Fruit fly (Drosophila melanogaster) whole organism, embryonic: ENCODE data around the gene RhoGAP93B.
A peak's percentile ranks its signal among the peaks of the same experiment; 100 is the strongest.

Experiments used
- BEAF-32 ChIP-seq: fragments of 200-800 bp; sonication (Bioruptor generic); optimal IDR thresholded peaks from 3 replicates; lab custom pipeline; 2017; ENCODE audit warnings: missing biosample characterization, missing genetic modification characterization, mild to moderate bottlenecking, moderate library complexity, missing genetic modification reagents
- CG12299 ChIP-seq: fragments of 200-800 bp; sonication (Bioruptor generic); optimal IDR thresholded peaks from 2 replicates; lab custom pipeline; 2018; ENCODE audit warnings: missing biosample characterization, mild to moderate bottlenecking, missing genetic modification characterization
- CG14667 ChIP-seq: fragments of 200-800 bp; sonication (Bioruptor generic); IDR thresholded peaks from 2 replicates; pipeline ENCODE4 v1.3.6; 2022; ENCODE audit warnings: missing biosample characterization, missing genetic modification characterization
- CG14860 ChIP-seq: fragments of 200-800 bp; sonication (Bioruptor generic); IDR thresholded peaks from 3 replicates; pipeline ENCODE4 v1.3.6; 2022; ENCODE audit warnings: missing biosample characterization, missing genetic modification characterization; ENCODE audit not compliant: partially characterized antibody
- CG18599 ChIP-seq: fragments of 200-800 bp; sonication (Bioruptor generic); optimal IDR thresholded peaks from 3 replicates; lab custom pipeline; 2017; ENCODE audit warnings: missing biosample characterization, missing genetic modification characterization, mild to moderate bottlenecking, moderate library complexity, missing genetic modification reagents
- CG3065 ChIP-seq: fragments of 200-800 bp; sonication (Bioruptor generic); optimal IDR thresholded peaks from 2 replicates; lab custom pipeline; 2016; ENCODE audit warnings: missing biosample characterization, missing genetic modification characterization
- CG3726 ChIP-seq: fragments of 200-800 bp; sonication (Bioruptor generic); IDR thresholded peaks from 3 replicates; pipeline ENCODE4, ENCODE4 v1.3.6; 2022; ENCODE audit warnings: missing biosample characterization, missing genetic modification characterization
- CG4328 ChIP-seq: fragments of 200-800 bp; sonication (Bioruptor generic); optimal IDR thresholded peaks from 3 replicates; lab custom pipeline; 2017; ENCODE audit warnings: missing biosample characterization, missing genetic modification reagents, missing genetic modification characterization
- CG4360 ChIP-seq: fragments of 200-800 bp; sonication (Bioruptor generic); IDR thresholded peaks from 2 replicates; pipeline ENCODE4 v1.3.6; 2022; ENCODE audit warnings: missing biosample characterization, missing genetic modification characterization
- CG4404 ChIP-seq: fragments of 200-800 bp; sonication (Bioruptor generic); IDR thresholded peaks from 2 replicates; pipeline ENCODE4 v1.3.6; 2022; ENCODE audit warnings: missing biosample characterization, missing genetic modification characterization
- CG4707 ChIP-seq: fragments of 200-800 bp; sonication (Bioruptor generic); optimal IDR thresholded peaks from 2 replicates; lab custom pipeline; 2018; ENCODE audit warnings: missing biosample characterization, mild to moderate bottlenecking, missing genetic modification characterization, moderate library complexity
- CG6683 ChIP-seq: fragments of 200-800 bp; sonication (Bioruptor generic); optimal IDR thresholded peaks from 2 replicates; lab custom pipeline; 2017; ENCODE audit warnings: missing biosample characterization, mild to moderate bottlenecking, missing genetic modification characterization, missing genetic modification reagents
- CG6689 ChIP-seq: fragments of 200-800 bp; sonication (Bioruptor generic); IDR thresholded peaks from 2 replicates; pipeline ENCODE4 v1.3.6; 2022; ENCODE audit warnings: missing biosample characterization, missing genetic modification characterization
- CG7271 ChIP-seq: fragments of 200-800 bp; sonication (Bioruptor generic); optimal IDR thresholded peaks from 2 replicates; lab custom pipeline; 2018; ENCODE audit warnings: missing biosample characterization, mild to moderate bottlenecking, missing genetic modification characterization, moderate library complexity
- CG7357 ChIP-seq: fragments of 200-800 bp; sonication (Bioruptor generic); IDR thresholded peaks from 3 replicates; pipeline ENCODE4 v1.3.6; 2022; ENCODE audit warnings: missing biosample characterization, missing genetic modification characterization
- CG9797 ChIP-seq: fragments of 200-800 bp; sonication (Bioruptor generic); optimal IDR thresholded peaks from 3 replicates; lab custom pipeline; 2018; ENCODE audit warnings: missing biosample characterization, mild to moderate bottlenecking, missing genetic modification characterization
- Dek ChIP-seq: fragments of 200-800 bp; sonication (Bioruptor generic); optimal IDR thresholded peaks from 3 replicates; lab custom pipeline; 2019; ENCODE audit warnings: missing biosample characterization, mild to moderate bottlenecking, missing genetic modification characterization, moderate library complexity
- Dfd ChIP-seq, 2 experiments: fragments of >200 bp; optimal IDR thresholded peaks; 2 replicates each; lab custom pipeline; 2017; ENCODE audit warnings: missing biosample characterization in 2 of 2, missing genetic modification characterization in 2 of 2
- Dp ChIP-seq: fragments of 200-800 bp; sonication (Bioruptor generic); optimal IDR thresholded peaks from 2 replicates; lab custom pipeline; 2018; ENCODE audit warnings: missing biosample characterization, mild to moderate bottlenecking, missing genetic modification characterization, moderate library complexity
- ERR ChIP-seq: fragments of 200-800 bp; sonication (Bioruptor generic); optimal IDR thresholded peaks from 2 replicates; lab custom pipeline; 2016; ENCODE audit warnings: missing biosample characterization, missing genetic modification characterization
- Gug ChIP-seq: fragments of 200-800 bp; sonication (Bioruptor generic); IDR thresholded peaks from 4 replicates; pipeline ENCODE4 v1.3.6; 2022; ENCODE audit warnings: missing biosample characterization, missing genetic modification characterization
- HHEX ChIP-seq: fragments of 200-800 bp; sonication (Bioruptor generic); optimal IDR thresholded peaks from 3 replicates; lab custom pipeline; 2017; ENCODE audit warnings: missing biosample characterization, mild to moderate bottlenecking, missing genetic modification characterization, missing genetic modification reagents
- NfI ChIP-seq: fragments of 200-800 bp; sonication (Bioruptor generic); optimal IDR thresholded peaks from 3 replicates; lab custom pipeline; 2018; ENCODE audit warnings: missing biosample characterization, mild to moderate bottlenecking, missing genetic modification characterization, moderate library complexity
- Opbp ChIP-seq: fragments of 200-800 bp; sonication (Bioruptor generic); IDR thresholded peaks from 3 replicates; pipeline ENCODE4 v1.3.6; 2022; ENCODE audit warnings: missing biosample characterization, missing genetic modification characterization; ENCODE audit not compliant: partially characterized antibody
- Spps ChIP-seq: fragments of 200-800 bp; sonication (Bioruptor generic); optimal IDR thresholded peaks from 2 replicates; lab custom pipeline; 2018; ENCODE audit warnings: missing biosample characterization, mild to moderate bottlenecking, missing genetic modification characterization
- Stat92E ChIP-seq, 3 experiments: fragments of >200 bp in 2 of 3; fragments of 200-800 bp in 1 of 3; sonication (Bioruptor generic) in 1 of 3; optimal IDR thresholded peaks; 2 replicates each; lab custom pipeline; 2017 to 2019; ENCODE audit warnings: missing biosample characterization in 3 of 3, missing genetic modification characterization in 3 of 3, mild to moderate bottlenecking in 1 of 3, moderate library complexity in 1 of 3
- Tbp ChIP-seq: fragments of >200 bp; optimal IDR thresholded peaks from 2 replicates; lab custom pipeline; 2018; ENCODE audit warnings: missing biosample characterization, missing genetic modification characterization
- Trl ChIP-seq, 3 experiments: fragments of >200 bp in 2 of 3; fragments of 200-800 bp in 1 of 3; sonication (Bioruptor generic) in 1 of 3; optimal IDR thresholded peaks; 2 replicates in 1 of 3; 3 replicates in 2 of 3; lab custom pipeline; 2016 to 2017; ENCODE audit warnings: missing biosample characterization in 1 of 3, missing genetic modification characterization in 1 of 3
- al ChIP-seq: fragments of 200-800 bp; sonication (Bioruptor generic); IDR thresholded peaks from 2 replicates; pipeline ENCODE4 v1.3.6; 2022; ENCODE audit warnings: missing biosample characterization, missing genetic modification characterization
- ash1 ChIP-seq: fragments of 200-800 bp; sonication (Bioruptor generic); optimal IDR thresholded peaks from 2 replicates; lab custom pipeline; 2018; ENCODE audit warnings: missing biosample characterization, mild to moderate bottlenecking, missing genetic modification characterization
- crc ChIP-seq: fragments of 200-800 bp; sonication (Bioruptor generic); optimal IDR thresholded peaks from 2 replicates; lab custom pipeline; 2016; ENCODE audit warnings: missing biosample characterization, missing genetic modification characterization
- croc ChIP-seq: fragments of 200-800 bp; sonication (Bioruptor generic); conservative IDR thresholded peaks from 3 replicates; pipeline ENCODE4 v1.3.6; 2022; ENCODE audit warnings: missing biosample characterization, missing genetic modification characterization
- crol ChIP-seq: fragments of 200-800 bp; sonication (Bioruptor generic); IDR thresholded peaks from 2 replicates; pipeline ENCODE4 v1.3.6; 2022; ENCODE audit warnings: missing biosample characterization, missing genetic modification characterization
- dimm ChIP-seq: fragments of 200-800 bp; sonication (Bioruptor generic); IDR thresholded peaks from 2 replicates; pipeline ENCODE4 v1.3.6; 2022; ENCODE audit warnings: missing biosample characterization, missing genetic modification characterization
- gcm2 ChIP-seq: fragments of 200-800 bp; sonication (Bioruptor generic); optimal IDR thresholded peaks from 2 replicates; lab custom pipeline; 2016; ENCODE audit warnings: missing biosample characterization, missing genetic modification characterization
- hth ChIP-seq: fragments of >200 bp; optimal IDR thresholded peaks from 2 replicates; lab custom pipeline; 2017; ENCODE audit warnings: inconsistent platforms
- jigr1 ChIP-seq: fragments of 200-800 bp; sonication (Bioruptor generic); IDR thresholded peaks from 3 replicates; pipeline ENCODE4 v1.3.6; 2022; ENCODE audit warnings: missing biosample characterization, missing genetic modification characterization
- lbe ChIP-seq: fragments of 200-800 bp; sonication (Bioruptor generic); optimal IDR thresholded peaks from 2 replicates; lab custom pipeline; 2016; ENCODE audit warnings: missing biosample characterization, mild to moderate bottlenecking, missing genetic modification characterization
- mam ChIP-seq: fragments of 200-800 bp; sonication (Bioruptor generic); optimal IDR thresholded peaks from 3 replicates; lab custom pipeline; 2016; ENCODE audit warnings: missing biosample characterization, missing genetic modification characterization
- nerfin-1 ChIP-seq: fragments of 200-800 bp; sonication (Bioruptor generic); optimal IDR thresholded peaks from 3 replicates; lab custom pipeline; 2019; ENCODE audit warnings: missing biosample characterization, mild to moderate bottlenecking, missing genetic modification characterization, moderate library complexity
- pfk ChIP-seq: fragments of 200-800 bp; sonication (Bioruptor generic); optimal IDR thresholded peaks from 2 replicates; lab custom pipeline; 2018; ENCODE audit warnings: missing biosample characterization, mild to moderate bottlenecking, missing genetic modification characterization, moderate library complexity
- pita ChIP-seq: fragments of 200-800 bp; sonication (Bioruptor generic); optimal IDR thresholded peaks from 2 replicates; lab custom pipeline; 2017; ENCODE audit warnings: missing biosample characterization, mild to moderate bottlenecking, missing genetic modification characterization
- pzg ChIP-seq: fragments of 200-800 bp; sonication (Bioruptor generic); optimal IDR thresholded peaks from 3 replicates; lab custom pipeline; 2018; ENCODE audit warnings: missing biosample characterization, mild to moderate bottlenecking, missing genetic modification characterization, moderate library complexity
- scrt ChIP-seq: fragments of 200-800 bp; sonication (Bioruptor generic); optimal IDR thresholded peaks from 2 replicates; lab custom pipeline; 2018; ENCODE audit warnings: missing biosample characterization, mild to moderate bottlenecking, missing genetic modification characterization, moderate library complexity
- seq ChIP-seq: fragments of 200-800 bp; sonication (Bioruptor generic); IDR thresholded peaks from 2 replicates; pipeline ENCODE4 v1.3.6; 2022; ENCODE audit warnings: missing biosample characterization, missing genetic modification characterization
- shn ChIP-seq: fragments of 200-800 bp; sonication (Bioruptor generic); optimal IDR thresholded peaks from 3 replicates; lab custom pipeline; 2016; ENCODE audit warnings: missing biosample characterization, missing genetic modification characterization
- sisA ChIP-seq: fragments of 200-800 bp; sonication (Bioruptor generic); IDR thresholded peaks from 2 replicates; pipeline ENCODE4 v1.3.6; 2022; ENCODE audit warnings: missing biosample characterization, missing genetic modification characterization
- ssp ChIP-seq: fragments of 200-800 bp; sonication (Bioruptor generic); IDR thresholded peaks from 2 replicates; pipeline ENCODE4 v1.3.6; 2022; ENCODE audit warnings: missing biosample characterization, missing genetic modification characterization
- zen2 ChIP-seq: fragments of 200-800 bp; sonication (Bioruptor generic); IDR thresholded peaks from 3 replicates; pipeline ENCODE4 v1.3.6; 2022; ENCODE audit warnings: missing biosample characterization, missing genetic modification characterization; ENCODE audit not compliant: partially characterized antibody

Gene RhoGAP93B

dm6 chr3R:21107907-21108591 is 10.4 kb upstream of the RhoGAP93B start, which contains the start of the genes Sec15 and rtet (continued):
- TF ChIP-seq pita (GFP tag; lab: Kevin White, UChicago) (no peak), CG14667 (GFP tag; lab: Robert Waterston, UW) (no peak), jigr1 (GFP tag; lab: Robert Waterston, UW) (no peak), Stat92E (GFP tag; optimal IDR thresholded peaks at IDR 0.05; lab: Kevin White, UChicago) (no peak), CG14860 (peak; percentile 43; the same call in 2 of the 3 replicates), shn (GFP tag; lab: Kevin White, UChicago) (no peak), Tbp (no peak), Dfd (GFP tag; optimal IDR thresholded peaks at IDR 0.05; lab: Kevin White, UChicago) (no peak), Trl (optimal IDR thresholded peaks at IDR 0.05; lab: Kevin White, UChicago) (no peak), Trl (GFP tag; optimal IDR thresholded peaks at IDR 0.05; lab: Kevin White, UChicago) (no peak), seq (no peak), CG3726 (GFP tag; lab: Robert Waterston, UW) (no peak), Dp (GFP tag; lab: Kevin White, UChicago) (peak; percentile 80), pzg (GFP tag; lab: Kevin White, UChicago) (peak; percentile 38), pfk (GFP tag; lab: Kevin White, UChicago) (no peak), Dek (peak; percentile 3), dimm (no peak), crc (GFP tag; lab: Kevin White, UChicago) (no peak), CG9797 (GFP tag; lab: Kevin White, UChicago) (peak; percentile 21), nerfin-1 (tag; lab: Kevin White, UChicago) (peak; percentile 73), sisA (peak; percentile 29; the same call in 1 of the 2 replicates), al (GFP tag; lab: Robert Waterston, UW) (no peak), zen2 (GFP tag; lab: Robert Waterston, UW) (peak; percentile 53; the same call in 1 of the 3 replicates), CG7357 (no peak), mam (GFP tag; lab: Kevin White, UChicago) (no peak), CG4404 (GFP tag; lab: Robert Waterston, UW) (no peak), CG7271 (tag; lab: Kevin White, UChicago) (no peak), ssp (GFP tag; lab: Robert Waterston, UW) (no peak), CG4707 (GFP tag; lab: Kevin White, UChicago) (no peak), CG6683 (peak; percentile 2), Gug (GFP tag; lab: Robert Waterston, UW) (no peak), CG4360 (GFP tag; lab: Robert Waterston, UW) (no peak), lbe (GFP tag; lab: Kevin White, UChicago) (peak; percentile 7), BEAF-32 (GFP tag; lab: Kevin White, UChicago) (peak; percentile 69), CG3065 (no peak), hth (no peak), croc (GFP tag; lab: Robert Waterston, UW) (peak; percentile 28; the same call in 1 of the 3 replicates), crol (GFP tag; lab: Robert Waterston, UW) (no peak), Spps (no peak), CG6689 (GFP tag; lab: Robert Waterston, UW) (no peak), ERR (no peak), CG12299 (tag; lab: Kevin White, UChicago) (no peak), NfI (GFP tag; lab: Kevin White, UChicago) (peak; percentile 73), ash1 (no peak), gcm2 (GFP tag; lab: Kevin White, UChicago) (no peak), HHEX (peak; percentile 37), CG18599 (GFP tag; lab: Kevin White, UChicago) (peak; percentile 70), Opbp (GFP tag; lab: Robert Waterston, UW) (peak; percentile 42), CG4328 (GFP tag; lab: Kevin White, UChicago) (peak; percentile 72), scrt (GFP tag; lab: Kevin White, UChicago) (peak; percentile 97)
